Fruit fly (Drosophila melanogaster): ENCODE data around the gene mRpL45.

mRpL45 gene

DNA sequence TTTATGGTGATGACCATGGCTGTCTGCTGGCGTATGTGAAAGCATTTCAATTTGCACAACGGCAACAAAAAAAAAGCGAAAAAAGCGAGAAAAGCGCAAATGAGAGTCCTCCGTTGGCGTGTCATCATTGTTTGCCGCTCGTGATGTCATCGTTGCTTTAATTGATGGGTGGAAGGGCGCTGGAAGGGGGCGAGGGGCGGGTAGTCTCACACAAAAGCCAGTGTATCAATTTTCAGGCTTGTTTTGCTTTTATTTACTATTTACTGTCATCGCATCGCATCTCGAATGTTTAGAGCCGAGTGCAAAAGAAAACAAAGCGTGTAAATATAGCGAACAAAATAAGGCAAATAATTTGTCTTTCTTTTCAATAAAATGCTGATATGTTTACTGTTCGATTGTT, 29.0 kb upstream of the mRpL45 start (continued):
- TF ChIP-seq CG6654 (GFP tag; optimal IDR thresholded peaks at IDR 0.05) (peak; percentile 13), CG8281 (tag; optimal IDR thresholded peaks at IDR 0.05) (peak; percentile 32), wek (GFP tag; optimal IDR thresholded peaks at IDR 0.05) (peak; percentile 74), zfh1 (GFP tag; IDR thresholded peaks at IDR 0.05) (0 out of 3 replicates have a peak, but pooled peaks have one; percentile 10), peb (GFP tag; IDR thresholded peaks at IDR 0.05) (no peak), tx (GFP tag; optimal IDR thresholded peaks at IDR 0.05) (no peak), YL-1 (GFP tag; optimal IDR thresholded peaks at IDR 0.05) (no peak), h (optimal IDR thresholded peaks at IDR 0.05) (no peak), E2f2 (GFP tag; IDR thresholded peaks at IDR 0.05) (no peak), aop (GFP tag; IDR thresholded peaks at IDR 0.05) (no peak), lbe (GFP tag; optimal IDR thresholded peaks at IDR 0.05) (no peak), CG17612 (GFP tag; IDR thresholded peaks at IDR 0.05) (no peak), D19B (GFP tag; optimal IDR thresholded peaks at IDR 0.05) (no peak), CG1792 (GFP tag; optimal IDR thresholded peaks at IDR 0.05) (no peak), Meics (GFP tag; optimal IDR thresholded peaks at IDR 0.05) (peak; percentile 18), CG12769 (tag; optimal IDR thresholded peaks at IDR 0.05) (no peak), en (GFP tag; optimal IDR thresholded peaks at IDR 0.05) (no peak), CG17359 (tag; optimal IDR thresholded peaks at IDR 0.05) (peak; percentile 79), pan (optimal IDR thresholded peaks at IDR 0.05) (no peak), pan (GFP tag; optimal IDR thresholded peaks at IDR 0.05 in 1 of 2, IDR thresholded peaks at IDR 0.05 in 1 of 2) (peak in 1 of 2 experiments; percentile 50), Xbp1 (GFP tag; optimal IDR thresholded peaks at IDR 0.05) (no peak), tap (tag; optimal IDR thresholded peaks at IDR 0.05) (peak; percentile 59), CG6689 (GFP tag; IDR thresholded peaks at IDR 0.05) (no peak), org-1 (GFP tag; optimal IDR thresholded peaks at IDR 0.05) (peak; percentile 33), onecut (GFP tag; IDR thresholded peaks at IDR 0.05) (no peak; the same call in 1 of the 2 replicates), CG13123 (GFP tag; optimal IDR thresholded peaks at IDR 0.05) (no peak), lola (GFP tag; optimal IDR thresholded peaks at IDR 0.05) (peak in 1 of 3 experiments; percentile 42), CG3281 (GFP tag; optimal IDR thresholded peaks at IDR 0.05) (no peak), NFAT (GFP tag; IDR thresholded peaks at IDR 0.05) (no peak), maf-S (GFP tag; optimal IDR thresholded peaks at IDR 0.05) (no peak), CG18619 (GFP tag; optimal IDR thresholded peaks at IDR 0.05) (no peak), schlank (tag; optimal IDR thresholded peaks at IDR 0.05) (no peak), Deaf1 (tag; optimal IDR thresholded peaks at IDR 0.05) (no peak), C15 (GFP tag; IDR thresholded peaks at IDR 0.05) (no peak), luna (GFP tag; optimal IDR thresholded peaks at IDR 0.05) (no peak), CG18599 (GFP tag; optimal IDR thresholded peaks at IDR 0.05) (no peak), CG12391 (tag; optimal IDR thresholded peaks at IDR 0.05) (peak; percentile 29), sens (GFP tag) (peak; percentile 57), NK7.1 (GFP tag; optimal IDR thresholded peaks at IDR 0.05) (no peak), CG32772 (GFP tag; IDR thresholded peaks at IDR 0.05) (no peak), CG14050 (GFP tag; IDR thresholded peaks at IDR 0.05) (no peak), ems (GFP tag; optimal IDR thresholded peaks at IDR 0.05) (no peak), CG16815 (GFP tag; optimal IDR thresholded peaks at IDR 0.05) (no peak), CG7357 (GFP tag; IDR thresholded peaks at IDR 0.05) (no peak), Hr39 (optimal IDR thresholded peaks at IDR 0.05) (no peak), otp (GFP tag; IDR thresholded peaks at IDR 0.05) (0 out of 3 replicates have a peak, but pooled peaks have one; percentile 55), CG3726 (GFP tag; IDR thresholded peaks at IDR 0.05) (no peak), Max (GFP tag; optimal IDR thresholded peaks at IDR 0.05) (no peak), stc (GFP tag; IDR thresholded peaks at IDR 0.05) (peak; percentile 52; the same call in 1 of the 2 replicates), ATbp (GFP tag; optimal IDR thresholded peaks at IDR 0.05) (peak; percentile 88), twi (tag; optimal IDR thresholded peaks at IDR 0.05) (no peak), CG1603 (tag; optimal IDR thresholded peaks at IDR 0.05) (peak; percentile 80), CG12299 (tag; optimal IDR thresholded peaks at IDR 0.05) (no peak)
